Worm (Caenorhabditis elegans) whole organism, L2 larva: ENCODE results near the gene sre-10.

Source experiments
- C34F6.9 ChIP-seq: fragments of 150-350 bp; optimal IDR thresholded peaks from 2 replicates; lab custom pipeline; 2014; ENCODE audit warnings: missing biosample characterization, missing genetic modification characterization
- F13H6.1 ChIP-seq: sonication (generic microtip); optimal IDR thresholded peaks from 2 replicates; lab custom pipeline; 2016; ENCODE audit warnings: missing genetic modification characterization, missing compliant biosample characterization
- R02D3.7 ChIP-seq: fragments of 150-350 bp; optimal IDR thresholded peaks from 2 replicates; lab custom pipeline; 2014; ENCODE audit warnings: missing biosample characterization, missing genetic modification characterization
- Y55F3AM.14 ChIP-seq: fragments of 200-800 bp; sonication (Bioruptor generic); optimal IDR thresholded peaks from 2 replicates; lab custom pipeline; 2018; ENCODE audit warnings: mild to moderate bottlenecking, missing genetic modification characterization, missing compliant biosample characterization
- ZK546.5 ChIP-seq: sonication (generic microtip); optimal IDR thresholded peaks from 2 replicates; lab custom pipeline; 2017; ENCODE audit warnings: missing biosample characterization, missing genetic modification characterization
- alr-1 ChIP-seq: fragments of 150-350 bp; optimal IDR thresholded peaks from 2 replicates; lab custom pipeline; 2014; ENCODE audit warnings: missing biosample characterization, missing genetic modification characterization
- aly-2 ChIP-seq: fragments of 150-350 bp; optimal IDR thresholded peaks from 2 replicates; lab custom pipeline; 2014; ENCODE audit warnings: missing biosample characterization, missing genetic modification characterization
- blmp-1 ChIP-seq: sonication (generic microtip); optimal IDR thresholded peaks from 2 replicates; lab custom pipeline; 2017; ENCODE audit warnings: missing genetic modification characterization, mild to moderate bottlenecking, missing compliant biosample characterization, antibody characterized with exemption, moderate library complexity; ENCODE audit not compliant: insufficient read depth
- ceh-16 ChIP-seq: fragments of 150-350 bp; optimal IDR thresholded peaks from 2 replicates; lab custom pipeline; 2014; ENCODE audit warnings: missing biosample characterization, missing genetic modification characterization
- ceh-82 ChIP-seq: fragments of 150-350 bp; optimal IDR thresholded peaks from 2 replicates; lab custom pipeline; 2014; ENCODE audit warnings: missing biosample characterization, missing genetic modification characterization
- crh-2 ChIP-seq: sonication (generic microtip); optimal IDR thresholded peaks from 2 replicates; lab custom pipeline; 2017; ENCODE audit warnings: missing biosample characterization, missing genetic modification characterization
- egl-27 ChIP-seq: sonication (generic microtip); optimal IDR thresholded peaks from 3 replicates; lab custom pipeline; 2017; ENCODE audit warnings: missing biosample characterization, missing genetic modification reagents, missing genetic modification characterization
- elt-1 ChIP-seq: fragments of 150-350 bp; optimal IDR thresholded peaks from 2 replicates; lab custom pipeline; 2014; ENCODE audit warnings: missing biosample characterization, missing genetic modification characterization
- elt-3 ChIP-seq: sonication (generic microtip); optimal IDR thresholded peaks from 2 replicates; lab custom pipeline; 2017; ENCODE audit warnings: missing biosample characterization, missing genetic modification characterization
- fos-1 ChIP-seq: fragments of 150-350 bp; optimal IDR thresholded peaks from 2 replicates; lab custom pipeline; 2014; ENCODE audit warnings: missing biosample characterization, missing genetic modification characterization
- lin-13 ChIP-seq: fragments of 150-350 bp; optimal IDR thresholded peaks from 2 replicates; lab custom pipeline; 2014; ENCODE audit warnings: missing biosample characterization, missing genetic modification reagents, missing genetic modification characterization
- lin-39 ChIP-seq: fragments of 150-350 bp; optimal IDR thresholded peaks from 2 replicates; lab custom pipeline; 2014; ENCODE audit warnings: missing biosample characterization, missing genetic modification reagents, missing genetic modification characterization
- lsy-2 ChIP-seq, 2 experiments: fragments of 150-350 bp in 1 of 2; sonication (generic microtip) in 1 of 2; optimal IDR thresholded peaks; 2 replicates each; lab custom pipeline; 2014 to 2017; ENCODE audit warnings: missing biosample characterization in 2 of 2, missing genetic modification characterization in 2 of 2
- nhr-11 ChIP-seq: fragments of 150-350 bp; optimal IDR thresholded peaks from 2 replicates; lab custom pipeline; 2014; ENCODE audit warnings: missing biosample characterization, missing genetic modification characterization
- nhr-12 ChIP-seq: fragments of 150-350 bp; optimal IDR thresholded peaks from 2 replicates; lab custom pipeline; 2014; ENCODE audit warnings: missing biosample characterization, missing genetic modification characterization
- nhr-129 ChIP-seq: fragments of 150-350 bp; optimal IDR thresholded peaks from 2 replicates; lab custom pipeline; 2014; ENCODE audit warnings: missing biosample characterization, missing genetic modification characterization
- nhr-21 ChIP-seq: fragments of 150-350 bp; optimal IDR thresholded peaks from 2 replicates; lab custom pipeline; 2014; ENCODE audit warnings: missing biosample characterization, missing genetic modification characterization
- nhr-237 ChIP-seq: fragments of 150-350 bp; optimal IDR thresholded peaks from 2 replicates; lab custom pipeline; 2014; ENCODE audit warnings: missing biosample characterization, missing genetic modification characterization
- nhr-25 ChIP-seq: fragments of 150-350 bp; sonication (generic microtip); optimal IDR thresholded peaks from 3 replicates; lab custom pipeline; 2014; ENCODE audit warnings: missing biosample characterization, missing genetic modification characterization
- nhr-6 ChIP-seq: fragments of 150-350 bp; optimal IDR thresholded peaks from 2 replicates; lab custom pipeline; 2014; ENCODE audit warnings: missing biosample characterization, missing genetic modification characterization
- nhr-77 ChIP-seq: fragments of 150-350 bp; optimal IDR thresholded peaks from 2 replicates; lab custom pipeline; 2014; ENCODE audit warnings: missing biosample characterization, missing genetic modification characterization
- peb-1 ChIP-seq: fragments of 150-350 bp; optimal IDR thresholded peaks from 2 replicates; lab custom pipeline; 2014; ENCODE audit warnings: missing biosample characterization, missing genetic modification characterization
- sem-4 ChIP-seq: fragments of 150-350 bp; optimal IDR thresholded peaks from 2 replicates; lab custom pipeline; 2014; ENCODE audit warnings: missing biosample characterization, missing genetic modification reagents, missing genetic modification characterization
- skn-1 ChIP-seq: sonication (generic microtip); optimal IDR thresholded peaks from 2 replicates; lab custom pipeline; 2017; ENCODE audit warnings: missing biosample characterization, missing genetic modification characterization
- sma-3 ChIP-seq: sonication (generic microtip); optimal IDR thresholded peaks from 2 replicates; lab custom pipeline; 2016; ENCODE audit warnings: missing genetic modification reagents, missing genetic modification characterization, missing compliant biosample characterization
- sma-9 ChIP-seq, 2 experiments: fragments of 150-350 bp in 1 of 2; sonication (generic microtip) in 1 of 2; optimal IDR thresholded peaks; 2 replicates each; lab custom pipeline; 2014 to 2016; ENCODE audit warnings: missing genetic modification characterization in 2 of 2, mild to moderate bottlenecking in 1 of 2, missing biosample characterization in 1 of 2, missing compliant biosample characterization in 1 of 2, missing genetic modification reagents in 1 of 2, moderate library complexity in 1 of 2
- snpc-4 ChIP-seq: fragments of 150-350 bp; optimal IDR thresholded peaks from 2 replicates; lab custom pipeline; 2014; ENCODE audit warnings: missing biosample characterization, missing genetic modification characterization
- unc-39 ChIP-seq: fragments of 150-350 bp; optimal IDR thresholded peaks from 2 replicates; lab custom pipeline; 2014; ENCODE audit warnings: missing biosample characterization, missing genetic modification characterization
- unc-55 ChIP-seq: fragments of 150-350 bp; sonication (generic microtip); optimal IDR thresholded peaks from 3 replicates; lab custom pipeline; 2014; ENCODE audit warnings: missing biosample characterization, missing genetic modification reagents, missing genetic modification characterization
- unc-62 ChIP-seq: fragments of 150-350 bp; optimal IDR thresholded peaks from 2 replicates; lab custom pipeline; 2014; ENCODE audit warnings: missing biosample characterization, missing genetic modification reagents, missing genetic modification characterization
- ztf-11 ChIP-seq: sonication (generic microtip); optimal IDR thresholded peaks from 2 replicates; lab custom pipeline; 2017; ENCODE audit warnings: missing biosample characterization, missing genetic modification characterization
- ztf-4 ChIP-seq: fragments of 150-350 bp; optimal IDR thresholded peaks from 2 replicates; lab custom pipeline; 2014; ENCODE audit warnings: missing biosample characterization, missing genetic modification characterization

sre-10 gene

ce11 chrV:7111276-7111675, 21.1 kb upstream of the sre-10 start:
- TF ChIP-seq unc-55 (GFP tag; lab: Kevin White, UChicago) (peak; percentile 15), sma-9 (GFP tag; optimal IDR thresholded peaks at IDR 0.05; lab: Kevin White, UChicago) (peak; percentile 23), sma-9 (tag; optimal IDR thresholded peaks at IDR 0.05; lab: Kevin White, UChicago) (no peak), skn-1 (no peak), crh-2 (tag; lab: Kevin White, UChicago) (no peak), sma-3 (GFP tag; lab: Kevin White, UChicago) (no peak), alr-1 (no peak), F13H6.1 (peak; percentile 15), C34F6.9 (tag; lab: Kevin White, UChicago) (peak; percentile 26), unc-39 (tag; lab: Kevin White, UChicago) (no peak)

ce11 chrV:7112223-7112622, 20.1 kb upstream of the sre-10 start:
- TF ChIP-seq nhr-21 (tag; lab: Kevin White, UChicago) (no peak), aly-2 (tag; lab: Kevin White, UChicago) (no peak), unc-55 (GFP tag; lab: Kevin White, UChicago) (no peak), peb-1 (tag; lab: Kevin White, UChicago) (no peak), nhr-25 (tag; lab: Kevin White, UChicago) (no peak), F13H6.1 (no peak), lin-13 (GFP tag; lab: Kevin White, UChicago) (no peak), Y55F3AM.14 (GFP tag; lab: Kevin White, UChicago) (no peak), alr-1 (no peak), blmp-1 (no peak)

- no peak for TF ChIP-seq ceh-82 (tag; lab: Kevin White, UChicago)
- TF ChIP-seq ceh-16 (tag; lab: Kevin White, UChicago), result no peak
- TF ChIP-seq elt-1 (tag; lab: Kevin White, UChicago), result no peak
- TF ChIP-seq sma-3 (GFP tag; lab: Kevin White, UChicago), result no peak
- TF ChIP-seq unc-62 (GFP tag; lab: Kevin White, UChicago), result no peak
These were observed 13.6 kb upstream of the sre-10 start, which contains the start of gene srx-33 for ce11 chrV:7118796-7119195. Gene srx-33 (minus strand): TSS chrV:7118896.

ce11 chrV:7120168-7120567, 12.2 kb upstream of the sre-10 start, which contains the start of gene srx-34:
Gene srx-34 (minus strand): TSS chrV:7120268.
- TF ChIP-seq lsy-2 (tag; optimal IDR thresholded peaks at IDR 0.05; lab: Kevin White, UChicago) (no peak), lin-39 (tag; lab: Kevin White, UChicago) (no peak), alr-1 (no peak), ztf-11 (tag; lab: Kevin White, UChicago) (no peak), aly-2 (tag; lab: Kevin White, UChicago) (no peak), ztf-4 (tag; lab: Kevin White, UChicago) (no peak), ceh-16 (tag; lab: Kevin White, UChicago) (no peak), Y55F3AM.14 (GFP tag; lab: Kevin White, UChicago) (no peak), crh-2 (tag; lab: Kevin White, UChicago) (no peak), nhr-6 (tag; lab: Kevin White, UChicago) (no peak), lin-13 (GFP tag; lab: Kevin White, UChicago) (no peak), unc-39 (tag; lab: Kevin White, UChicago) (no peak), nhr-77 (tag; lab: Kevin White, UChicago) (no peak), elt-3 (tag; lab: Kevin White, UChicago) (no peak), egl-27 (tag; lab: Kevin White, UChicago) (no peak)

ce11 chrV:7123188-7123708, 9.1 kb upstream of the sre-10 start, which contains the start of gene lmd-5:
Gene lmd-5 (plus strand): TSS chrV:7123658.
- TF ChIP-seq ztf-4 (tag; lab: Kevin White, UChicago) (no peak), alr-1 (no peak), C34F6.9 (tag; lab: Kevin White, UChicago) (no peak), fos-1 (no peak)
- TF ChIP-seq, all 48 proteins: peak for 0

- no peak for TF ChIP-seq ZK546.5 (tag; lab: Kevin White, UChicago)
- TF ChIP-seq egl-27 (tag; lab: Kevin White, UChicago), result no peak
- no peak for TF ChIP-seq snpc-4 (tag; lab: Kevin White, UChicago)
- TF ChIP-seq blmp-1, result no peak
- TF ChIP-seq elt-1 (tag; lab: Kevin White, UChicago), result no peak
- TF ChIP-seq alr-1, result no peak
- TF ChIP-seq nhr-237 (tag; lab: Kevin White, UChicago), result no peak
- TF ChIP-seq nhr-21 (tag; lab: Kevin White, UChicago), result no peak
- no peak for TF ChIP-seq unc-62 (GFP tag; lab: Kevin White, UChicago)
- TF ChIP-seq R02D3.7 (tag; lab: Kevin White, UChicago), result no peak
- no peak for TF ChIP-seq nhr-12 (tag; lab: Kevin White, UChicago)
- TF ChIP-seq ztf-11 (tag; lab: Kevin White, UChicago), result no peak
- TF ChIP-seq elt-3 (tag; lab: Kevin White, UChicago), result no peak
- no peak for TF ChIP-seq nhr-129 (tag; lab: Kevin White, UChicago)
- TF ChIP-seq lsy-2 (tag; optimal IDR thresholded peaks at IDR 0.05; lab: Kevin White, UChicago), result no peak
- no peak for TF ChIP-seq unc-39 (tag; lab: Kevin White, UChicago)
- TF ChIP-seq nhr-11 (tag; lab: Kevin White, UChicago), result no peak
- TF ChIP-seq sem-4 (tag; lab: Kevin White, UChicago), result no peak
These were observed 8.4 kb upstream of the sre-10 start for ce11 chrV:7123979-7124378.
